Worm (Caenorhabditis elegans) whole organism, L2 larva: ENCODE measurements around the gene srx-48.

ENCODE experiments used
- alr-1 ChIP-seq: fragments of 150-350 bp; optimal IDR thresholded peaks from 2 replicates; lab custom pipeline; 2014; ENCODE audit warnings: missing biosample characterization, missing genetic modification characterization
- aly-2 ChIP-seq: fragments of 150-350 bp; optimal IDR thresholded peaks from 2 replicates; lab custom pipeline; 2014; ENCODE audit warnings: missing biosample characterization, missing genetic modification characterization
- elt-1 ChIP-seq: fragments of 150-350 bp; optimal IDR thresholded peaks from 2 replicates; lab custom pipeline; 2014; ENCODE audit warnings: missing biosample characterization, missing genetic modification characterization
- mdl-1 ChIP-seq, 2 experiments: fragments of 150-350 bp in 1 of 2; sonication (generic microtip) in 1 of 2; optimal IDR thresholded peaks; 2 replicates each; lab custom pipeline; 2017; ENCODE audit warnings: missing biosample characterization in 2 of 2, missing genetic modification characterization in 2 of 2
- nhr-10 ChIP-seq: sonication (generic microtip); optimal IDR thresholded peaks from 2 replicates; lab custom pipeline; 2017; ENCODE audit warnings: missing biosample characterization, missing genetic modification characterization
- nhr-12 ChIP-seq: fragments of 150-350 bp; optimal IDR thresholded peaks from 2 replicates; lab custom pipeline; 2014; ENCODE audit warnings: missing biosample characterization, missing genetic modification characterization
- nhr-25 ChIP-seq: fragments of 150-350 bp; sonication (generic microtip); optimal IDR thresholded peaks from 3 replicates; lab custom pipeline; 2014; ENCODE audit warnings: missing biosample characterization, missing genetic modification characterization
- unc-62 ChIP-seq: fragments of 150-350 bp; optimal IDR thresholded peaks from 2 replicates; lab custom pipeline; 2014; ENCODE audit warnings: missing biosample characterization, missing genetic modification reagents, missing genetic modification characterization

DNA sequence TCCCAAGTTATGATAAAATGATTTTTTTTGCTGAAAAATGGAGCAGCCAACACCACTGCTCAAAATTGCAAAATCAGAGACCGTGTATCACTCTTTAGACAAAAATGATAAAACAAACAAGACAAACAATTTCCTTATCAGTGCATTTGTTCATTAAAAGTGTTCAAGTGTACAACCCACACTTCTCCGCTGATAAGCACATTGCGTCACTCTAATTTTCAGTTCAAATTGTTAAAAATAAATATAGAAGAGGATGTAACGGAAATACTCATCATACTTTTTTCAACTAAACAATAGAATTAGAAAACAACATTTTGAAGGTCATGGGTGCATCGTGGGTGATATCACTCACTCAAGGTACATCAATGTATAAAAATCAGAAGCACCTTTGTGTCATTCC, 15.1 kb upstream of the srx-48 start, which contains the start of gene nhr-291:
- TF ChIP-seq elt-1 (tag; lab: Kevin White, UChicago), result no peak
- no peak for TF ChIP-seq mdl-1 (tag; optimal IDR thresholded peaks at IDR 0.05; lab: Kevin White, UChicago)
- no peak for TF ChIP-seq aly-2 (tag; lab: Kevin White, UChicago)
- TF ChIP-seq alr-1 (tag; lab: Kevin White, UChicago), result no peak
- TF ChIP-seq nhr-10 (tag; lab: Kevin White, UChicago), result no peak
- TF ChIP-seq unc-62, result no peak
- TF ChIP-seq nhr-12 (tag; lab: Kevin White, UChicago), result no peak
- no peak for TF ChIP-seq nhr-25 (tag; lab: Kevin White, UChicago)
